Worm (Caenorhabditis elegans): ENCODE data around the gene mstr-2.

DNA sequence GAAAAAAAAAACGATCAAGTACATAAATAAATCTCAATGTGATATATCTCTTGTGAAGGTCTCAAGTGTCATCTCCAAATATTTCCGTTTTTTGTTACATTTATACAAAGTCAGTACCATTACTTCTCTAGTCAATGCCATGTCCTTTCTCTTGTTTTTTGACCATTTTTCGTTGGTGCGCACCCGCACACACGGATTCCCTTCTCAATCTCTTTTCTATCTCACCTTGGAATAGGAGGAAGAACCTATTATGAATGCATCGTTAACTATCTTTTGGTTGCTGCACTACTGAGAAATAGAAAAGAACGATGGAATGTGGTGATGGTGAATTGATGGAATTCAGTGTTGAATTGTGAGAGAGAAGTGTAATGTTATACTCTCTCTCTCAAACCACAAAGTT is 48.9 kb downstream of the mstr-2 start:
- TF ChIP-seq ztf-23 (GFP tag; IDR thresholded peaks at IDR 0.05) = no peak
- no peak for TF ChIP-seq ztf-29 (GFP tag; IDR thresholded peaks at IDR 0.05)

Data from whole organism, midembryonic.